Fruit fly (Drosophila melanogaster) whole organism, prepupa: ENCODE measurements around the gene CG15717.

ENCODE experiments used
- Blimp-1 ChIP-seq: fragments of 200-800 bp; sonication (Bioruptor generic); optimal IDR thresholded peaks from 3 replicates; lab custom pipeline; 2017; ENCODE audit warnings: missing biosample characterization, missing genetic modification characterization, mild to moderate bottlenecking, moderate library complexity, missing genetic modification reagents
- CG10631 ChIP-seq: fragments of 200-800 bp; sonication (Bioruptor generic); optimal IDR thresholded peaks from 2 replicates; lab custom pipeline; 2016; ENCODE audit warnings: missing biosample characterization, missing genetic modification characterization
- CG10669 ChIP-seq: fragments of 200-800 bp; sonication (Bioruptor generic); optimal IDR thresholded peaks from 3 replicates; lab custom pipeline; 2018; ENCODE audit warnings: missing biosample characterization, mild to moderate bottlenecking, missing genetic modification characterization, moderate library complexity
- CG15336 ChIP-seq: fragments of 200-800 bp; sonication (Bioruptor generic); IDR thresholded peaks from 2 replicates; pipeline ENCODE4 v1.3.6; 2022; ENCODE audit warnings: missing biosample characterization, missing genetic modification characterization
- CG1621 ChIP-seq: fragments of 200-800 bp; sonication (Bioruptor generic); optimal IDR thresholded peaks from 3 replicates; lab custom pipeline; 2018; ENCODE audit warnings: missing biosample characterization, mild to moderate bottlenecking, missing genetic modification characterization
- CG3032 ChIP-seq: fragments of 200-800 bp; optimal IDR thresholded peaks from 2 replicates; lab custom pipeline; 2019; ENCODE audit warnings: missing biosample characterization, mild to moderate bottlenecking, missing genetic modification characterization, moderate library complexity
- CG31627 ChIP-seq: fragments of 200-800 bp; sonication (Bioruptor generic); optimal IDR thresholded peaks from 3 replicates; lab custom pipeline; 2016; ENCODE audit warnings: missing biosample characterization, missing genetic modification characterization
- CG32006 ChIP-seq: fragments of 200-800 bp; sonication (Bioruptor generic); optimal IDR thresholded peaks from 3 replicates; lab custom pipeline; 2017; ENCODE audit warnings: missing biosample characterization, mild to moderate bottlenecking, missing genetic modification characterization
- CG3919 ChIP-seq: fragments of 200-800 bp; sonication (Bioruptor generic); optimal IDR thresholded peaks from 3 replicates; lab custom pipeline; 2016; ENCODE audit warnings: missing biosample characterization, missing genetic modification characterization
- CG4318 ChIP-seq: fragments of 200-800 bp; sonication (Bioruptor generic); optimal IDR thresholded peaks from 3 replicates; lab custom pipeline; 2017; ENCODE audit warnings: missing biosample characterization, mild to moderate bottlenecking, missing genetic modification characterization
- CG6163 ChIP-seq: fragments of 200-800 bp; sonication (Bioruptor generic); IDR thresholded peaks from 3 replicates; pipeline ENCODE4 v1.3.6; 2022; ENCODE audit warnings: missing biosample characterization, missing genetic modification characterization
- CG6276 ChIP-seq: fragments of 200-800 bp; sonication (Bioruptor generic); optimal IDR thresholded peaks from 2 replicates; lab custom pipeline; 2017; ENCODE audit warnings: missing biosample characterization, mild to moderate bottlenecking, missing genetic modification characterization
- CG6792 ChIP-seq: fragments of 200-800 bp; sonication (Bioruptor generic); optimal IDR thresholded peaks from 3 replicates; lab custom pipeline; 2016; ENCODE audit warnings: missing biosample characterization, missing genetic modification characterization
- CG6808 ChIP-seq: fragments of 200-800 bp; sonication (Bioruptor generic); optimal IDR thresholded peaks from 3 replicates; lab custom pipeline; 2017; ENCODE audit warnings: missing biosample characterization, missing genetic modification characterization, mild to moderate bottlenecking, moderate library complexity, missing genetic modification reagents
- CG6854 ChIP-seq: fragments of 200-800 bp; sonication (Bioruptor generic); optimal IDR thresholded peaks from 2 replicates; lab custom pipeline; 2017; ENCODE audit warnings: missing biosample characterization, mild to moderate bottlenecking, missing genetic modification characterization
- CG7368 ChIP-seq: fragments of 200-800 bp; sonication (Bioruptor generic); optimal IDR thresholded peaks from 3 replicates; lab custom pipeline; 2016; ENCODE audit warnings: missing biosample characterization, missing genetic modification characterization
- CG8119 ChIP-seq: fragments of 200-800 bp; sonication (Bioruptor generic); IDR thresholded peaks from 3 replicates; pipeline ENCODE4 v1.3.6; 2022; ENCODE audit warnings: missing biosample characterization, missing genetic modification characterization
- CG8319 ChIP-seq: fragments of 200-800 bp; sonication (Bioruptor generic); optimal IDR thresholded peaks from 3 replicates; lab custom pipeline; 2016; ENCODE audit warnings: missing biosample characterization, missing genetic modification characterization
- CG9139 ChIP-seq: fragments of 200-800 bp; sonication (Bioruptor generic); optimal IDR thresholded peaks from 3 replicates; lab custom pipeline; 2017; ENCODE audit warnings: missing biosample characterization, mild to moderate bottlenecking, missing genetic modification characterization
- Eip75B ChIP-seq: fragments of 200-800 bp; sonication (Bioruptor generic); optimal IDR thresholded peaks from 3 replicates; lab custom pipeline; 2016; ENCODE audit warnings: missing biosample characterization, missing genetic modification characterization
- Eip78C ChIP-seq: fragments of 200-800 bp; sonication (Bioruptor generic); peaks from one replicate; lab custom pipeline; 2016; ENCODE audit warnings: missing biosample characterization, missing genetic modification characterization
- Ets21C ChIP-seq: fragments of 200-800 bp; sonication (Bioruptor generic); optimal IDR thresholded peaks from 3 replicates; lab custom pipeline; 2016; ENCODE audit warnings: missing biosample characterization, missing genetic modification characterization
- Gug ChIP-seq: fragments of 200-800 bp; sonication (Bioruptor generic); IDR thresholded peaks from 2 replicates; pipeline ENCODE4 v1.3.6; 2022; ENCODE audit warnings: missing biosample characterization, missing genetic modification characterization
- Hr39 ChIP-seq: fragments of 200-800 bp; sonication (Bioruptor generic); optimal IDR thresholded peaks from 2 replicates; lab custom pipeline; 2016; ENCODE audit warnings: missing biosample characterization, missing genetic modification characterization
- Hr4 ChIP-seq: fragments of 200-800 bp; sonication (Bioruptor generic); optimal IDR thresholded peaks from 3 replicates; lab custom pipeline; 2016; ENCODE audit warnings: missing biosample characterization, missing genetic modification characterization
- Lpt ChIP-seq: fragments of 200-800 bp; sonication (Bioruptor generic); optimal IDR thresholded peaks from 3 replicates; lab custom pipeline; 2016; ENCODE audit warnings: missing biosample characterization, missing genetic modification characterization
- Met ChIP-seq: fragments of 200-800 bp; sonication (Bioruptor generic); optimal IDR thresholded peaks from 3 replicates; lab custom pipeline; 2016; ENCODE audit warnings: missing biosample characterization, missing genetic modification characterization
- OdsH ChIP-seq: fragments of 200-800 bp; sonication (Bioruptor generic); optimal IDR thresholded peaks from 3 replicates; lab custom pipeline; 2016; ENCODE audit warnings: missing biosample characterization, missing genetic modification characterization
- Smox ChIP-seq: fragments of 200-800 bp; sonication (Bioruptor generic); optimal IDR thresholded peaks from 3 replicates; lab custom pipeline; 2016; ENCODE audit warnings: missing biosample characterization, missing genetic modification characterization
- Sox14 ChIP-seq: fragments of 200-800 bp; sonication (Bioruptor generic); optimal IDR thresholded peaks from 3 replicates; lab custom pipeline; 2016; ENCODE audit warnings: missing biosample characterization, missing genetic modification characterization
- Sox15 ChIP-seq: fragments of 200-800 bp; sonication (Bioruptor generic); optimal IDR thresholded peaks from 3 replicates; lab custom pipeline; 2016; ENCODE audit warnings: missing biosample characterization, missing genetic modification characterization
- achi ChIP-seq: fragments of 200-800 bp; sonication (Bioruptor generic); optimal IDR thresholded peaks from 3 replicates; lab custom pipeline; 2016; ENCODE audit warnings: missing biosample characterization, missing genetic modification characterization
- acj6 ChIP-seq: fragments of 200-800 bp; sonication (Bioruptor generic); optimal IDR thresholded peaks from 3 replicates; lab custom pipeline; 2016; ENCODE audit warnings: missing biosample characterization, missing genetic modification characterization
- eg ChIP-seq: fragments of 200-800 bp; sonication (Bioruptor generic); IDR thresholded peaks from 3 replicates; pipeline ENCODE4 v1.3.6; 2022; ENCODE audit warnings: missing biosample characterization, missing genetic modification characterization
- esn ChIP-seq: fragments of 200-800 bp; sonication (Bioruptor generic); optimal IDR thresholded peaks from 2 replicates; lab custom pipeline; 2016; ENCODE audit warnings: missing biosample characterization, mild to moderate bottlenecking, missing genetic modification characterization, moderate library complexity
- fd85E ChIP-seq: fragments of 200-800 bp; sonication (Bioruptor generic); optimal IDR thresholded peaks from 3 replicates; lab custom pipeline; 2016; ENCODE audit warnings: missing biosample characterization, missing genetic modification characterization
- fkh ChIP-seq: fragments of 200-800 bp; sonication (Bioruptor generic); optimal IDR thresholded peaks from 3 replicates; lab custom pipeline; 2017; ENCODE audit warnings: missing biosample characterization, mild to moderate bottlenecking, missing genetic modification characterization, moderate library complexity
- lz ChIP-seq: fragments of 200-800 bp; sonication (Bioruptor generic); optimal IDR thresholded peaks from 3 replicates; lab custom pipeline; 2016; ENCODE audit warnings: missing biosample characterization, missing genetic modification characterization
- pdm3 ChIP-seq: fragments of 200-800 bp; sonication (Bioruptor generic); optimal IDR thresholded peaks from 3 replicates; lab custom pipeline; 2016; ENCODE audit warnings: missing biosample characterization, missing genetic modification characterization
- salr ChIP-seq, 2 experiments: fragments of 200-800 bp; sonication (Bioruptor generic); optimal IDR thresholded peaks; 3 replicates each; lab custom pipeline; 2016 to 2018; ENCODE audit warnings: missing biosample characterization in 2 of 2, missing genetic modification characterization in 2 of 2, mild to moderate bottlenecking in 1 of 2
- spab ChIP-seq: fragments of 200-800 bp; sonication (Bioruptor generic); optimal IDR thresholded peaks from 2 replicates; lab custom pipeline; 2017; ENCODE audit warnings: missing biosample characterization, mild to moderate bottlenecking, missing genetic modification characterization, missing genetic modification reagents
- ss ChIP-seq, 2 experiments: fragments of 200-800 bp; sonication (Bioruptor generic); optimal IDR thresholded peaks; 2 replicates in 1 of 2; 3 replicates in 1 of 2; lab custom pipeline; 2017 to 2018; ENCODE audit warnings: mild to moderate bottlenecking in 2 of 2, missing biosample characterization in 2 of 2, missing genetic modification characterization in 2 of 2, moderate library complexity in 1 of 2
- svp ChIP-seq: fragments of 200-800 bp; sonication (Bioruptor generic); peaks from one replicate; lab custom pipeline; 2016; ENCODE audit warnings: missing biosample characterization, missing genetic modification characterization
- topi ChIP-seq: fragments of 200-800 bp; sonication (Bioruptor generic); optimal IDR thresholded peaks from 3 replicates; lab custom pipeline; 2016; ENCODE audit warnings: missing biosample characterization, missing genetic modification characterization

The CG15717 gene

DNA sequence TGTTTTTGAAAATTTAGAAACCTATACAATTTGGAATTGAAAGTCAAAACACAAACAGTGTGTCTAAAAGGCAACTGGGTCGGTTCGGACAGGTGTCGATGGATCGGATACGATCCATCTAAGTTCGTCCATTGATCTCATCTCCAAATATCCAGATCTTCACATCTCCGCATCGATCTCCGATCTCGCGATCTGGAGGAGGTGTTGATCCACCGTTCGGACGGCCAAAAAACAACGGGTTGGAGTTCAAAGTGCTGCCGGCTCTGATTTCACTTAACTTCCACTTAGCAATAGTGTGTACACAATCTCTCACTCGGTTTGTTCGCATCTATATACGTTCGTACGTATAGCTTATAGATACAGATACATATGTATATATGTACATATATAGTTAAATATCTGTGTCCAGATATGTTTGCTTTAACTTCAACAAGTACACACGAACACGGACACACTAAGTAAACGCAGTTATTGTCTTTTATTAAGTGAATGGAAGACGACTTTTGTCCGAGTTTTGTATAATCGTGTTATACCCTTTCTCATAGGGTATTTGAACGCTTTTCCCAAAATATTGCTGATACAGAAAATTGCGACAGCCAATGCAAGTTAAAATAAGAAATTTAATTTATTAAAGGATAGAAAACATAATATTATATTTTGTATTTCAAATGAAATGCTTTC lies 20.5 kb upstream of the CG15717 start, which contains the start of gene Fer3HCH:
Fer3HCH (minus strand) TSS at position 51 of the 681 bp plus-strand sequence.
- peak; percentile 31; the same call in 1 of the 3 replicates for TF ChIP-seq CG6163 (GFP tag; lab: Robert Waterston, UW)
- TF ChIP-seq CG3032 = peak; percentile 12
- no peak for TF ChIP-seq CG6854 (GFP tag; lab: Kevin White, UChicago)
- TF ChIP-seq Smox = no peak
- TF ChIP-seq CG4318 (GFP tag; lab: Kevin White, UChicago) = peak; percentile 5
- TF ChIP-seq CG10631 (GFP tag; lab: Kevin White, UChicago) = peak; percentile 11
- peak; percentile 70 for TF ChIP-seq fkh (GFP tag; lab: Kevin White, UChicago)
- no peak for TF ChIP-seq CG31627
- TF ChIP-seq Eip78C (GFP tag; lab: Kevin White, UChicago) = peak; percentile 52
- peak; percentile 8 for TF ChIP-seq spab
- TF ChIP-seq Ets21C (GFP tag; lab: Kevin White, UChicago) = no peak
- peak; percentile 17 for TF ChIP-seq achi (GFP tag; lab: Kevin White, UChicago)
- TF ChIP-seq Met = no peak
- no peak for TF ChIP-seq acj6 (GFP tag; lab: Kevin White, UChicago)
- TF ChIP-seq CG6808 = peak; percentile 48
- TF ChIP-seq CG10669 = peak; percentile 33
- peak; percentile 19 to 31 for TF ChIP-seq ss (GFP tag; optimal IDR thresholded peaks at IDR 0.05; lab: Kevin White, UChicago)
- TF ChIP-seq CG32006 = peak; percentile 7
- TF ChIP-seq Eip75B (GFP tag; lab: Kevin White, UChicago) = no peak
- no peak for TF ChIP-seq eg (GFP tag; lab: Robert Waterston, UW)

DNA sequence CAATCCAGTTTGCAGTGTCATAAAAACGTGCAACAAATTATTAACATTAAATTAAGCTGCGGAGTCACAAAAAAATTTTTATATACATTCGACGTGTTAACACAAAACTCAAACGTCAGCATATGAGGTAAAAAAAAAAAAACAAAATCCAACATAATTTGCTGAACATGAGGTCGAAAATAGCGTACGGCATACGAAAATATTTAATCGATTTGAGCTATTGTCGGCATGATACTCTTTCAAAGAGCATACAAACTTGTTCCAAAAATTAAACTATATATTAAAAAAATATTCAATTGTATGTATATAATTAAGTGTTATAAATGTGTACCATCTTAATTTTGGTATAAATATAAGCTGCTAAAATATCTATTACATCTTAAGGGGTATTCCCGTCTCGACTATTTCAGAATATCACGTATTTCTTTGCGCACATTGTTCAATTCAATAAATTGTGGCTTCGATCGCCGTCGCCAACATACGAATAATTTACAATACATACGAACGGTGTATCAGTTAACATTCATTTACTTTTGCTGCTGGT lies 19.1 kb upstream of the CG15717 start:
- peak; percentile 32 for TF ChIP-seq svp (GFP tag; lab: Kevin White, UChicago)
- TF ChIP-seq CG15336 (GFP tag; lab: Robert Waterston, UW) = 0 out of 2 replicates have a peak, but pooled peaks have one; percentile 19
- TF ChIP-seq CG7368 = no peak
- peak; percentile 14 for TF ChIP-seq esn
- 0 out of 3 replicates have a peak, but pooled peaks have one; percentile 13 for TF ChIP-seq eg (GFP tag; lab: Robert Waterston, UW)

DNA sequence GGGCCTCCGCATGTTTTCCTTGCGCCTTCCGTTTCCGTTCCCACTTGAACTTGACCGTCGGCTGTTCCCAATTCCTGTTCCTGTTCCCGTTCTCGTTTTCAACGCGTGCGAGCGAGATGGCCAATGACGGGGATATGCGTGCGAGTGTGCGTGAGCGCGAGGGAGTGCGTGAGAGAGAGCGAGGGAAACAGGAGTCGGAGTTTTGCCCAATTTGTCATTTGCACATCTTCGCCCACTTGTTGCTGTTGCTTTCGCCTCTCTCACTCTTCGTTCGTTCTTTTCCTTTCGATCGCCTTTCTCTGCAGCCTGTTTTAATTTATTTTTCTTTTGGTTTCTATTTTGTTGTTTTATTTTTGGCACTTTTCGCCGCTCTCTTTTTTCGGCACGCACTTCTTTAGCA lies 16.9 kb upstream of the CG15717 start:
- TF ChIP-seq CG6792 (no peak), CG7368 (no peak), esn (no peak), fd85E (no peak), Sox14 (GFP tag; lab: Kevin White, UChicago) (no peak), CG8319 (GFP tag; lab: Kevin White, UChicago) (no peak), CG6854 (GFP tag; lab: Kevin White, UChicago) (peak; percentile 53), CG6163 (GFP tag; lab: Robert Waterston, UW) (no peak), CG32006 (no peak), CG3919 (GFP tag; lab: Kevin White, UChicago) (no peak), eg (GFP tag; lab: Robert Waterston, UW) (no peak; the same call in 2 of the 3 replicates), fkh (GFP tag; lab: Kevin White, UChicago) (no peak), CG9139 (peak; percentile 33), Hr39 (GFP tag; lab: Kevin White, UChicago) (no peak), Smox (no peak), lz (no peak), CG8119 (GFP tag; lab: Robert Waterston, UW) (peak; percentile 75), Gug (GFP tag; lab: Robert Waterston, UW) (no peak), acj6 (GFP tag; lab: Kevin White, UChicago) (no peak), Lpt (GFP tag; lab: Kevin White, UChicago) (no peak), Sox15 (GFP tag; lab: Kevin White, UChicago) (no peak), CG1621 (tag; lab: Kevin White, UChicago) (peak; percentile 15), CG10669 (no peak), topi (no peak), CG4318 (GFP tag; lab: Kevin White, UChicago) (no peak), CG15336 (GFP tag; lab: Robert Waterston, UW) (peak; percentile 68), CG6808 (peak; percentile 44), pdm3 (GFP tag; lab: Kevin White, UChicago) (no peak), ss (GFP tag; optimal IDR thresholded peaks at IDR 0.05; lab: Kevin White, UChicago) (peak; percentile 64 to 72), CG3032 (no peak), Eip78C (GFP tag; lab: Kevin White, UChicago) (peak; percentile 58), Ets21C (GFP tag; lab: Kevin White, UChicago) (no peak), Eip75B (GFP tag; lab: Kevin White, UChicago) (peak; percentile 16), CG6276 (GFP tag; lab: Kevin White, UChicago) (peak; percentile 67), Blimp-1 (GFP tag; lab: Kevin White, UChicago) (peak; percentile 28), salr (GFP tag; optimal IDR thresholded peaks at IDR 0.05; lab: Kevin White, UChicago) (no peak), OdsH (GFP tag; lab: Kevin White, UChicago) (no peak), Hr4 (GFP tag; lab: Kevin White, UChicago) (no peak)
